Worm (Caenorhabditis elegans) whole organism, L1 larva: ENCODE data around the gene osta-3.

ENCODE experiments used
- F16B12.6 ChIP-seq: fragments of 150-350 bp; optimal IDR thresholded peaks from 2 replicates; lab custom pipeline; 2014; ENCODE audit warnings: missing biosample characterization, missing genetic modification characterization
- Y116A8C.19 ChIP-seq: sonication (generic microtip); optimal IDR thresholded peaks from 2 replicates; lab custom pipeline; 2016; ENCODE audit warnings: missing compliant biosample characterization, missing genetic modification characterization, borderline replicate concordance
- aha-1 ChIP-seq: fragments of 150-350 bp; optimal IDR thresholded peaks from 2 replicates; lab custom pipeline; 2014; ENCODE audit warnings: missing biosample characterization, missing genetic modification characterization
- aly-2 ChIP-seq: fragments of 150-350 bp; optimal IDR thresholded peaks from 2 replicates; lab custom pipeline; 2014; ENCODE audit warnings: missing biosample characterization, missing genetic modification characterization
- ama-1 ChIP-seq: fragments of 150-350 bp; optimal IDR thresholded peaks from 2 replicates; lab custom pipeline; 2014
- blmp-1 ChIP-seq: fragments of 150-350 bp; optimal IDR thresholded peaks from 2 replicates; lab custom pipeline; 2014; ENCODE audit warnings: missing biosample characterization, missing genetic modification characterization
- ceh-8 ChIP-seq: fragments of 200-800 bp; sonication (Bioruptor generic); optimal IDR thresholded peaks from 2 replicates; lab custom pipeline; 2018; ENCODE audit warnings: mild to moderate bottlenecking, missing genetic modification characterization, moderate library complexity, missing compliant biosample characterization
- ceh-88 ChIP-seq: fragments of 200-800 bp; sonication (Bioruptor generic); IDR thresholded peaks from 2 replicates; pipeline ENCODE4 v1.3.6; 2022; ENCODE audit warnings: missing genetic modification characterization, missing compliant biosample characterization
- ceh-90 ChIP-seq: sonication (generic microtip); optimal IDR thresholded peaks from 2 replicates; lab custom pipeline; 2016; ENCODE audit warnings: missing genetic modification characterization, missing compliant biosample characterization
- dpl-1 ChIP-seq, 3 experiments: fragments of 150-350 bp in 2 of 3; sonication (generic microtip) in 1 of 3; optimal IDR thresholded peaks; 2 replicates each; lab custom pipeline; 2014 to 2017; ENCODE audit warnings: missing biosample characterization in 3 of 3, missing genetic modification characterization in 3 of 3, missing genetic modification reagents in 3 of 3
- efl-1 ChIP-seq, 4 experiments: fragments of 150-350 bp; optimal IDR thresholded peaks in 3 of 4; peaks in 1 of 4; 1 replicate in 1 of 4; 2 replicates in 3 of 4; lab custom pipeline; 2014; ENCODE audit warnings: missing biosample characterization in 2 of 4, missing genetic modification characterization in 2 of 4, missing genetic modification reagents in 2 of 4
- efl-3 ChIP-seq: fragments of 200-800 bp; sonication (Bioruptor generic); optimal IDR thresholded peaks from 2 replicates; lab custom pipeline; 2018; ENCODE audit warnings: mild to moderate bottlenecking, missing genetic modification characterization, missing compliant biosample characterization
- elt-2 ChIP-seq: sonication (generic microtip); optimal IDR thresholded peaks from 2 replicates; lab custom pipeline; 2016; ENCODE audit warnings: missing genetic modification characterization, mild to moderate bottlenecking, inconsistent platforms, missing compliant biosample characterization, missing genetic modification reagents
- elt-3 ChIP-seq, 6 experiments: fragments of 150-350 bp in 1 of 6; sonication (generic microtip); optimal IDR thresholded peaks; 2 replicates each; lab custom pipeline; 2017 to 2018; ENCODE audit warnings: missing biosample characterization in 6 of 6, missing genetic modification characterization in 6 of 6, inconsistent platforms in 1 of 6
- ets-5 ChIP-seq: fragments of 200-800 bp; sonication (Bioruptor generic); IDR thresholded peaks from 2 replicates; pipeline ENCODE4 v1.3.6; 2022; ENCODE audit warnings: missing genetic modification characterization, missing compliant biosample characterization
- fkh-10 ChIP-seq: sonication (generic microtip); optimal IDR thresholded peaks from 2 replicates; lab custom pipeline; 2017; ENCODE audit warnings: missing biosample characterization, missing genetic modification reagents, missing genetic modification characterization
- fkh-8 ChIP-seq: sonication (generic microtip); optimal IDR thresholded peaks from 2 replicates; lab custom pipeline; 2016; ENCODE audit warnings: mild to moderate bottlenecking, missing genetic modification characterization, missing compliant biosample characterization
- hlh-17 ChIP-seq: fragments of 200-800 bp; sonication (Bioruptor generic); optimal IDR thresholded peaks from 2 replicates; lab custom pipeline; 2018; ENCODE audit warnings: missing genetic modification characterization, mild to moderate bottlenecking, missing compliant biosample characterization, moderate library complexity, borderline replicate concordance
- hlh-4 ChIP-seq: sonication (generic microtip); optimal IDR thresholded peaks from 2 replicates; lab custom pipeline; 2016; ENCODE audit warnings: mild to moderate bottlenecking, missing genetic modification characterization, missing compliant biosample characterization
- irx-1 ChIP-seq: sonication (generic microtip); optimal IDR thresholded peaks from 2 replicates; lab custom pipeline; 2016; ENCODE audit warnings: missing genetic modification characterization, missing compliant biosample characterization
- isw-1 ChIP-seq: fragments of 200-800 bp; sonication (Bioruptor generic); IDR thresholded peaks from 2 replicates; pipeline ENCODE4 v1.3.6; 2022; ENCODE audit warnings: missing genetic modification characterization, missing compliant biosample characterization
- lin-35 ChIP-seq, 2 experiments: fragments of 150-350 bp; optimal IDR thresholded peaks; 2 replicates each; lab custom pipeline; 2014; ENCODE audit warnings: missing biosample characterization in 2 of 2, missing genetic modification characterization in 2 of 2, missing genetic modification reagents in 2 of 2
- lin-39 ChIP-seq: fragments of 150-350 bp; optimal IDR thresholded peaks from 2 replicates; lab custom pipeline; 2014; ENCODE audit warnings: missing biosample characterization, missing genetic modification reagents, missing genetic modification characterization
- lsy-2 ChIP-seq, 2 experiments: fragments of 150-350 bp; optimal IDR thresholded peaks; 2 replicates each; lab custom pipeline; 2014; ENCODE audit warnings: missing biosample characterization in 2 of 2, missing genetic modification characterization in 2 of 2
- nhr-11 ChIP-seq: fragments of 150-350 bp; optimal IDR thresholded peaks from 2 replicates; lab custom pipeline; 2014; ENCODE audit warnings: missing biosample characterization, missing genetic modification characterization
- nhr-19 ChIP-seq: fragments of 200-800 bp; sonication (Bioruptor generic); conservative IDR thresholded peaks from 2 replicates; pipeline ENCODE4 v1.3.6; 2022; ENCODE audit warnings: missing genetic modification characterization, missing compliant biosample characterization
- nhr-237 ChIP-seq: fragments of 150-350 bp; optimal IDR thresholded peaks from 2 replicates; lab custom pipeline; 2014; ENCODE audit warnings: missing biosample characterization, missing genetic modification characterization
- pag-3 ChIP-seq: sonication (generic microtip); optimal IDR thresholded peaks from 2 replicates; lab custom pipeline; 2017; ENCODE audit warnings: missing genetic modification characterization, mild to moderate bottlenecking, missing compliant biosample characterization, antibody characterized with exemption, borderline replicate concordance; ENCODE audit not compliant: insufficient read depth
- rnt-1 ChIP-seq: sonication (generic microtip); optimal IDR thresholded peaks from 2 replicates; lab custom pipeline; 2016; ENCODE audit warnings: mild to moderate bottlenecking, missing genetic modification characterization, moderate library complexity, missing compliant biosample characterization
- skn-1 ChIP-seq: fragments of 150-350 bp; optimal IDR thresholded peaks from 2 replicates; lab custom pipeline; 2014; ENCODE audit warnings: missing biosample characterization, missing genetic modification characterization
- snpc-4 ChIP-seq: fragments of 150-350 bp; optimal IDR thresholded peaks from 2 replicates; lab custom pipeline; 2014; ENCODE audit warnings: missing biosample characterization, missing genetic modification characterization
- sup-37 ChIP-seq: fragments of 200-800 bp; sonication (Bioruptor generic); optimal IDR thresholded peaks from 2 replicates; lab custom pipeline; 2018; ENCODE audit warnings: mild to moderate bottlenecking, missing genetic modification characterization, missing compliant biosample characterization
- tlp-1 ChIP-seq: fragments of 150-350 bp; optimal IDR thresholded peaks from 2 replicates; lab custom pipeline; 2014; ENCODE audit warnings: missing biosample characterization, missing genetic modification characterization
- unc-130 ChIP-seq: fragments of 150-350 bp; optimal IDR thresholded peaks from 2 replicates; lab custom pipeline; 2017; ENCODE audit warnings: missing biosample characterization, missing genetic modification characterization, inconsistent platforms
- unc-98 ChIP-seq: fragments of 200-800 bp; sonication (Bioruptor generic); IDR thresholded peaks from 2 replicates; pipeline ENCODE4 v1.3.6; 2022; ENCODE audit warnings: missing genetic modification characterization, missing compliant biosample characterization
- ztf-11 ChIP-seq, 2 experiments: sonication (generic microtip); optimal IDR thresholded peaks; 2 replicates each; lab custom pipeline; 2016 to 2017; ENCODE audit warnings: missing genetic modification characterization in 2 of 2, missing biosample characterization in 1 of 2, missing compliant biosample characterization in 1 of 2
- ztf-4 ChIP-seq: fragments of 150-350 bp; optimal IDR thresholded peaks from 2 replicates; lab custom pipeline; 2014; ENCODE audit warnings: missing biosample characterization, missing genetic modification characterization

The osta-3 gene

ce11 chrII:14772956-14773788 is 39.2 kb upstream of the osta-3 start, which contains the start of gene Y54E2A.7:
TSS of gene Y54E2A.7 (minus strand) at chrII:14773006.
- TF ChIP-seq ceh-8 (no peak), lin-39 (tag; lab: Kevin White, UChicago) (no peak), unc-98 (no peak), blmp-1 (tag; lab: Kevin White, UChicago) (no peak), elt-3 (tag; optimal IDR thresholded peaks at IDR 0.05; lab: Kevin White, UChicago) (no peak), F16B12.6 (no peak), aly-2 (tag; lab: Kevin White, UChicago) (no peak), nhr-19 (GFP tag; lab: Robert Waterston, UW) (no peak), ceh-88 (GFP tag; lab: Robert Waterston, UW) (no peak), Y116A8C.19 (tag; lab: Kevin White, UChicago) (no peak), dpl-1 (GFP tag; optimal IDR thresholded peaks at IDR 0.05; lab: Kevin White, UChicago) (no peak), pag-3 (tag; lab: Kevin White, UChicago) (no peak), elt-2 (no peak), ets-5 (GFP tag; lab: Robert Waterston, UW) (no peak), efl-3 (no peak), isw-1 (GFP tag; lab: Robert Waterston, UW) (no peak), ztf-11 (tag; optimal IDR thresholded peaks at IDR 0.05; lab: Kevin White, UChicago) (no peak), fkh-10 (GFP tag; lab: Kevin White, UChicago) (no peak)

ce11 chrII:14778092-14778491 is 34.2 kb upstream of the osta-3 start, which contains the start of gene Y54E2A.8:
TSS of gene Y54E2A.8 (plus strand) at chrII:14778345.
- no peak for TF ChIP-seq lin-35 (GFP tag; optimal IDR thresholded peaks at IDR 0.05; lab: Kevin White, UChicago)
- TF ChIP-seq elt-2 = no peak
- no peak for TF ChIP-seq sup-37
- TF ChIP-seq fkh-8 (tag; lab: Kevin White, UChicago) = no peak

ce11 chrII:14779851-14780250 is 32.5 kb upstream of the osta-3 start:
- no peak for TF ChIP-seq efl-1 (optimal IDR thresholded peaks at IDR 0.05; lab: Kevin White, UChicago)
- peak in 1 of 2 experiments; percentile 64 for TF ChIP-seq efl-1 (GFP tag; optimal IDR thresholded peaks at IDR 0.05 in 1 of 2; lab: Kevin White, UChicago)
- TF ChIP-seq unc-130 (tag; lab: Kevin White, UChicago) = no peak
- TF ChIP-seq ama-1 = no peak
- no peak for TF ChIP-seq lsy-2 (tag; optimal IDR thresholded peaks at IDR 0.05; lab: Kevin White, UChicago)

ce11 chrII:14785906-14786305 is 26.4 kb upstream of the osta-3 start, which contains the start of gene Y54E2A.9:
TSS of gene Y54E2A.9 (minus strand) at chrII:14786006.
- TF ChIP-seq hlh-17 (GFP tag; lab: Kevin White, UChicago) (no peak), ama-1 (no peak), snpc-4 (no peak), elt-2 (no peak), irx-1 (tag; lab: Kevin White, UChicago) (no peak), skn-1 (no peak), nhr-11 (tag; lab: Kevin White, UChicago) (no peak), tlp-1 (tag; lab: Kevin White, UChicago) (no peak), nhr-237 (no peak), rnt-1 (tag; lab: Kevin White, UChicago) (no peak), ceh-90 (tag; lab: Kevin White, UChicago) (no peak), ztf-4 (tag; lab: Kevin White, UChicago) (no peak), hlh-4 (tag; lab: Kevin White, UChicago) (no peak), ceh-8 (no peak), aha-1 (tag; lab: Kevin White, UChicago) (no peak)
